Worm (Caenorhabditis elegans): Measurements from ENCODE around the gene spn-4.

The spn-4 gene

ce11 chrV:6784853-6785492 is at the start of gene spn-4, which contains the start of gene spe-39 (continued):
- TF ChIP-seq unc-39 (tag; optimal IDR thresholded peaks at IDR 0.05): no peak

ce11 chrV:6831539-6831938 is 46.8 kb upstream of the spn-4 start:
- TF ChIP-seq vab-7 (GFP tag; IDR thresholded peaks at IDR 0.05): 0 out of 2 replicates have a peak, but pooled peaks have one; percentile 5
- TF ChIP-seq lin-15B (tag; optimal IDR thresholded peaks at IDR 0.05): no peak
- no peak for TF ChIP-seq lin-39 (tag; optimal IDR thresholded peaks at IDR 0.05)
- TF ChIP-seq ceh-28 (tag; optimal IDR thresholded peaks at IDR 0.05): no peak
- TF ChIP-seq php-3 (GFP tag; IDR thresholded peaks at IDR 0.05): no peak
- no peak for TF ChIP-seq nhr-48 (tag; optimal IDR thresholded peaks at IDR 0.05)
- no peak for TF ChIP-seq snpc-1.2 (GFP tag; IDR thresholded peaks at IDR 0.05)
- TF ChIP-seq madf-9 (GFP tag; conservative IDR thresholded peaks at IDR 0.05): no peak
- no peak for TF ChIP-seq zfp-2 (tag; optimal IDR thresholded peaks at IDR 0.05)
- TF ChIP-seq F26F4.8 (GFP tag; conservative IDR thresholded peaks at IDR 0.05): no peak
- TF ChIP-seq nhr-41 (GFP tag; IDR thresholded peaks at IDR 0.05): no peak
- no peak for TF ChIP-seq dmd-9 (GFP tag; IDR thresholded peaks at IDR 0.05)
- TF ChIP-seq unc-39 (tag; optimal IDR thresholded peaks at IDR 0.05): no peak
- peak; percentile 97 for TF ChIP-seq set-16 (GFP tag; IDR thresholded peaks at IDR 0.05)
- TF ChIP-seq ztf-7 (tag; optimal IDR thresholded peaks at IDR 0.05): no peak
- TF ChIP-seq tra-1 (GFP tag; IDR thresholded peaks at IDR 0.05): no peak
- TF ChIP-seq nhr-6 (tag; optimal IDR thresholded peaks at IDR 0.05): no peak
- 0 out of 2 replicates have a peak, but pooled peaks have one; percentile 27 for TF ChIP-seq D1046.2 (GFP tag; IDR thresholded peaks at IDR 0.05)
- TF ChIP-seq hlh-30 (tag; optimal IDR thresholded peaks at IDR 0.05; ENCODE audit: insufficient read depth): no peak
- TF ChIP-seq skn-1 (tag; optimal IDR thresholded peaks at IDR 0.05): no peak

- TF ChIP-seq aly-2 (tag; optimal IDR thresholded peaks at IDR 0.05) (no peak), nhr-28 (tag; optimal IDR thresholded peaks at IDR 0.05) (peak; percentile 9)
Observed at ce11 chrV:6830755-6831227, 46.1 kb upstream of the spn-4 start, which contains the start of gene col-142. TSS of gene col-142 (plus strand) at chrV:6831177.

ce11 chrV:6830075-6830474 is 45.4 kb upstream of the spn-4 start:
- TF ChIP-seq set-16 (GFP tag; IDR thresholded peaks at IDR 0.05): peak; percentile 97
- no peak for TF ChIP-seq R02D3.7 (tag; optimal IDR thresholded peaks at IDR 0.05)
- TF ChIP-seq aha-1 (tag): peak; percentile 36
- no peak for TF ChIP-seq nhr-237 (tag; optimal IDR thresholded peaks at IDR 0.05)
- TF ChIP-seq Y5F2A.4 (GFP tag; optimal IDR thresholded peaks at IDR 0.05): no peak

ce11 chrV:6829404-6829803 is 44.7 kb upstream of the spn-4 start, which contains the start of gene col-141:
TSS of gene col-141 (plus strand) at chrV:6829704.
- TF ChIP-seq nhr-77 (tag; optimal IDR thresholded peaks at IDR 0.05) (no peak), daf-12 (tag; optimal IDR thresholded peaks at IDR 0.05) (no peak), F37D6.2 (tag; optimal IDR thresholded peaks at IDR 0.05) (no peak), mxl-2 (GFP tag; conservative IDR thresholded peaks at IDR 0.05) (no peak), tra-1 (GFP tag; IDR thresholded peaks at IDR 0.05) (no peak), nhr-237 (tag; optimal IDR thresholded peaks at IDR 0.05) (no peak), madf-5 (GFP tag; IDR thresholded peaks at IDR 0.05) (no peak), zip-2 (tag; optimal IDR thresholded peaks at IDR 0.05) (no peak), F10B5.3 (tag; optimal IDR thresholded peaks at IDR 0.05) (no peak), spr-3 (GFP tag; optimal IDR thresholded peaks at IDR 0.05) (no peak), duxl-1 (tag; optimal IDR thresholded peaks at IDR 0.05; ENCODE audit: poor library complexity) (no peak), nhr-11 (tag; optimal IDR thresholded peaks at IDR 0.05) (no peak), ZK337.2 (GFP tag; IDR thresholded peaks at IDR 0.05) (no peak), arid-1 (GFP tag; conservative IDR thresholded peaks at IDR 0.05) (no peak), lim-7 (GFP tag; IDR thresholded peaks at IDR 0.05) (no peak), ceh-44 (GFP tag; IDR thresholded peaks at IDR 0.05) (no peak), nhr-10 (tag; optimal IDR thresholded peaks at IDR 0.05) (no peak), hif-1 (tag; optimal IDR thresholded peaks at IDR 0.05) (no peak)

All from whole organism, L4 larva.